Worm (Caenorhabditis elegans): ENCODE results near the gene frpr-14.

- TF ChIP-seq eor-1 (tag; optimal IDR thresholded peaks at IDR 0.05) (no peak), egl-27 (tag; optimal IDR thresholded peaks at IDR 0.05) (no peak), ZK546.5 (tag; optimal IDR thresholded peaks at IDR 0.05) (no peak), ama-1 (optimal IDR thresholded peaks at IDR 0.05) (no peak), nfya-1 (tag; optimal IDR thresholded peaks at IDR 0.05; ENCODE audit: insufficient read depth) (no peak), elt-3 (tag; optimal IDR thresholded peaks at IDR 0.05) (no peak), pha-4 (tag; optimal IDR thresholded peaks at IDR 0.05) (no peak), nhr-43 (tag; optimal IDR thresholded peaks at IDR 0.05; ENCODE audit: poor library complexity, severe bottlenecking) (no peak)
Measured at ce11 chrII:627205-627604, 23.6 kb upstream of the frpr-14 start, which contains the start of gene arrd-1.

Data from whole organism, L3 larva.